Worm (Caenorhabditis elegans) whole organism, L2 larva: ENCODE results near the gene dpy-18.

Experiments
- Y55F3AM.14 ChIP-seq: fragments of 200-800 bp; sonication (Bioruptor generic); optimal IDR thresholded peaks from 2 replicates; lab custom pipeline; 2018; ENCODE audit warnings: mild to moderate bottlenecking, missing genetic modification characterization, missing compliant biosample characterization
- ZK546.5 ChIP-seq: sonication (generic microtip); optimal IDR thresholded peaks from 2 replicates; lab custom pipeline; 2017; ENCODE audit warnings: missing biosample characterization, missing genetic modification characterization
- ama-1 ChIP-seq: fragments of 150-350 bp; optimal IDR thresholded peaks from 2 replicates; lab custom pipeline; 2018; ENCODE audit warnings: inconsistent platforms
- fos-1 ChIP-seq: fragments of 150-350 bp; optimal IDR thresholded peaks from 2 replicates; lab custom pipeline; 2014; ENCODE audit warnings: missing biosample characterization, missing genetic modification characterization
- mab-5 ChIP-seq: fragments of 150-350 bp; optimal IDR thresholded peaks from 2 replicates; lab custom pipeline; 2014; ENCODE audit warnings: missing biosample characterization, missing genetic modification characterization
- mdl-1 ChIP-seq, 2 experiments: fragments of 150-350 bp in 1 of 2; sonication (generic microtip) in 1 of 2; optimal IDR thresholded peaks; 2 replicates each; lab custom pipeline; 2017; ENCODE audit warnings: missing biosample characterization in 2 of 2, missing genetic modification characterization in 2 of 2
- nhr-12 ChIP-seq: fragments of 150-350 bp; optimal IDR thresholded peaks from 2 replicates; lab custom pipeline; 2014; ENCODE audit warnings: missing biosample characterization, missing genetic modification characterization
- nhr-21 ChIP-seq: fragments of 150-350 bp; optimal IDR thresholded peaks from 2 replicates; lab custom pipeline; 2014; ENCODE audit warnings: missing biosample characterization, missing genetic modification characterization
- unc-55 ChIP-seq: fragments of 150-350 bp; sonication (generic microtip); optimal IDR thresholded peaks from 3 replicates; lab custom pipeline; 2014; ENCODE audit warnings: missing biosample characterization, missing genetic modification reagents, missing genetic modification characterization
- zag-1 ChIP-seq: fragments of 150-350 bp; optimal IDR thresholded peaks from 2 replicates; lab custom pipeline; 2014; ENCODE audit warnings: missing biosample characterization, missing genetic modification characterization
- ztf-4 ChIP-seq: fragments of 150-350 bp; optimal IDR thresholded peaks from 2 replicates; lab custom pipeline; 2014; ENCODE audit warnings: missing biosample characterization, missing genetic modification characterization

dpy-18 gene

ce11 chrIII:11333032-11333732, 44.6 kb downstream of the dpy-18 start, which contains the start of gene T28D6.5:
Gene T28D6.5, plus strand, starts transcription at chrIII:11333682.
- TF ChIP-seq nhr-21 (no peak), zag-1 (tag; lab: Kevin White, UChicago) (peak; percentile 8), fos-1 (no peak), ama-1 (lab: Kevin White, UChicago) (no peak), Y55F3AM.14 (GFP tag; lab: Kevin White, UChicago) (no peak)
- TF ChIP-seq, all 48 proteins: peak for 1

- TF ChIP-seq nhr-12 (tag; lab: Kevin White, UChicago), result no peak
- TF ChIP-seq unc-55 (GFP tag; lab: Kevin White, UChicago), result peak; percentile 70
- TF ChIP-seq ama-1 (lab: Kevin White, UChicago), result no peak
These were observed 45.5 kb downstream of the dpy-18 start for ce11 chrIII:11332306-11332705.

ce11 chrIII:11324093-11324492, 53.7 kb downstream of the dpy-18 start:
- no peak for TF ChIP-seq mdl-1 (tag; optimal IDR thresholded peaks at IDR 0.05; lab: Kevin White, UChicago)
- no peak for TF ChIP-seq ztf-4 (tag; lab: Kevin White, UChicago)
- TF ChIP-seq ZK546.5 (tag; lab: Kevin White, UChicago), result no peak
- no peak for TF ChIP-seq mab-5 (tag; lab: Kevin White, UChicago)
- TF ChIP-seq, all 48 proteins: peak for 0
